Fruit fly (Drosophila melanogaster): ENCODE results near the gene mrt.

Gene mrt

dm6 chr3R:27238438-27239301 lies 43.8 kb downstream of the mrt start, which contains the start of the genes CG31064 and PolA2:
CG31064 (minus strand) TSS chr3R:27239085.
PolA2 (plus strand) TSS chr3R:27239163.
- TF ChIP-seq Clk (GFP tag; optimal IDR thresholded peaks at IDR 0.05) (no peak), CG14711 (tag; optimal IDR thresholded peaks at IDR 0.05) (peak; percentile 55), CG7045 (GFP tag; optimal IDR thresholded peaks at IDR 0.05) (no peak), pad (GFP tag; optimal IDR thresholded peaks at IDR 0.05) (peak; percentile 5), Crg-1 (GFP tag; optimal IDR thresholded peaks at IDR 0.05) (peak; percentile 38), cic (GFP tag; optimal IDR thresholded peaks at IDR 0.05) (peak; percentile 6), CG5204 (GFP tag; optimal IDR thresholded peaks at IDR 0.05) (no peak), CG7101 (tag; optimal IDR thresholded peaks at IDR 0.05) (no peak), CG12768 (GFP tag; optimal IDR thresholded peaks at IDR 0.05) (no peak), Mnt (GFP tag; optimal IDR thresholded peaks at IDR 0.05) (peak; percentile 34), ovo (GFP tag; optimal IDR thresholded peaks at IDR 0.05) (no peak), bab1 (GFP tag; optimal IDR thresholded peaks at IDR 0.05) (peak; percentile 24), CG33017 (tag; optimal IDR thresholded peaks at IDR 0.05) (no peak), cnc (optimal IDR thresholded peaks at IDR 0.05) (no peak), CG1620 (GFP tag; optimal IDR thresholded peaks at IDR 0.05) (peak; percentile 30)

- TF ChIP-seq CG12768 (GFP tag; optimal IDR thresholded peaks at IDR 0.05) (no peak), ovo (GFP tag; optimal IDR thresholded peaks at IDR 0.05) (no peak), Crg-1 (GFP tag; optimal IDR thresholded peaks at IDR 0.05) (no peak), CG14711 (tag; optimal IDR thresholded peaks at IDR 0.05) (no peak), CG5204 (GFP tag; optimal IDR thresholded peaks at IDR 0.05) (no peak), CG1620 (GFP tag; optimal IDR thresholded peaks at IDR 0.05) (no peak), cic (GFP tag; optimal IDR thresholded peaks at IDR 0.05) (no peak), CG33017 (tag; optimal IDR thresholded peaks at IDR 0.05) (no peak), Clk (GFP tag; optimal IDR thresholded peaks at IDR 0.05) (no peak), tj (GFP tag; optimal IDR thresholded peaks at IDR 0.05) (no peak), kay (GFP tag; ENCODE audit: borderline replicate concordance) (no peak), toe (GFP tag; optimal IDR thresholded peaks at IDR 0.05) (no peak), bab1 (GFP tag; optimal IDR thresholded peaks at IDR 0.05) (no peak), cnc (optimal IDR thresholded peaks at IDR 0.05) (no peak), CG7101 (tag; optimal IDR thresholded peaks at IDR 0.05) (no peak), CG7045 (GFP tag; optimal IDR thresholded peaks at IDR 0.05) (no peak), Mnt (GFP tag; optimal IDR thresholded peaks at IDR 0.05) (no peak), CG11617 (GFP tag; optimal IDR thresholded peaks at IDR 0.05) (no peak)
Measured at dm6 chr3R:27237980-27238379, 44.5 kb downstream of the mrt start.

dm6 chr3R:27233398-27233797 lies 49.1 kb downstream of the mrt start, which contains the start of gene CG31068:
CG31068 (plus strand) TSS chr3R:27233698.
- no peak for TF ChIP-seq kay (GFP tag; ENCODE audit: borderline replicate concordance)

dm6 chr3R:27229368-27229767 lies 53.1 kb downstream of the mrt start, which contains the start of gene CG42814:
CG42814 (minus strand) TSS chr3R:27229468.
- TF ChIP-seq CG7101 (tag; optimal IDR thresholded peaks at IDR 0.05) (no peak), toe (GFP tag; optimal IDR thresholded peaks at IDR 0.05) (no peak), CG7045 (GFP tag; optimal IDR thresholded peaks at IDR 0.05) (no peak), Clk (GFP tag; optimal IDR thresholded peaks at IDR 0.05) (no peak), CG1620 (GFP tag; optimal IDR thresholded peaks at IDR 0.05) (no peak), CG5204 (GFP tag; optimal IDR thresholded peaks at IDR 0.05) (no peak), pad (GFP tag; optimal IDR thresholded peaks at IDR 0.05) (no peak), CG14711 (tag; optimal IDR thresholded peaks at IDR 0.05) (no peak), Hr96 (GFP tag; optimal IDR thresholded peaks at IDR 0.05) (no peak), CG12768 (GFP tag; optimal IDR thresholded peaks at IDR 0.05) (no peak), Mnt (GFP tag; optimal IDR thresholded peaks at IDR 0.05) (no peak)

- peak; percentile 82 for TF ChIP-seq bab1 (GFP tag; optimal IDR thresholded peaks at IDR 0.05)
- TF ChIP-seq CG5204 (GFP tag; optimal IDR thresholded peaks at IDR 0.05), result no peak
- TF ChIP-seq cnc (optimal IDR thresholded peaks at IDR 0.05), result no peak
- TF ChIP-seq Crg-1 (GFP tag; optimal IDR thresholded peaks at IDR 0.05), result no peak
- TF ChIP-seq pad (GFP tag; optimal IDR thresholded peaks at IDR 0.05), result no peak
- no peak for TF ChIP-seq ovo (GFP tag; optimal IDR thresholded peaks at IDR 0.05)
- TF ChIP-seq CG7101 (tag; optimal IDR thresholded peaks at IDR 0.05), result no peak
- no peak for TF ChIP-seq CG11617 (GFP tag; optimal IDR thresholded peaks at IDR 0.05)
- no peak for TF ChIP-seq CG33017 (tag; optimal IDR thresholded peaks at IDR 0.05)
- TF ChIP-seq CG14711 (tag; optimal IDR thresholded peaks at IDR 0.05), result peak; percentile 11
Measured at dm6 chr3R:27228342-27228741, 54.1 kb downstream of the mrt start, which contains the start of gene CG42813. CG42813 (minus strand) TSS chr3R:27228561.

Data from whole organism, adult.